Worm (Caenorhabditis elegans) whole organism, L1 larva: ENCODE data around the gene F13D12.5.

Experiments
- ama-1 ChIP-seq: fragments of 150-350 bp; optimal IDR thresholded peaks from 2 replicates; lab custom pipeline; 2014
- ceh-8 ChIP-seq: fragments of 200-800 bp; sonication (Bioruptor generic); optimal IDR thresholded peaks from 2 replicates; lab custom pipeline; 2018; ENCODE audit warnings: mild to moderate bottlenecking, missing genetic modification characterization, moderate library complexity, missing compliant biosample characterization
- jun-1 ChIP-seq: fragments of 150-350 bp; optimal IDR thresholded peaks from 2 replicates; lab custom pipeline; 2014; ENCODE audit warnings: missing biosample characterization, missing genetic modification reagents, missing genetic modification characterization
- lin-13 ChIP-seq: fragments of 150-350 bp; optimal IDR thresholded peaks from 2 replicates; lab custom pipeline; 2014; ENCODE audit warnings: missing biosample characterization, missing genetic modification reagents, missing genetic modification characterization
- lsy-2 ChIP-seq, 2 experiments: fragments of 150-350 bp; optimal IDR thresholded peaks; 2 replicates each; lab custom pipeline; 2014; ENCODE audit warnings: missing biosample characterization in 2 of 2, missing genetic modification characterization in 2 of 2
- mab-9 ChIP-seq: fragments of 200-800 bp; sonication (Bioruptor generic); IDR thresholded peaks from 2 replicates; pipeline ENCODE4 v1.3.6; 2022; ENCODE audit warnings: missing genetic modification reagents, missing genetic modification characterization, missing compliant biosample characterization
- mep-1 ChIP-seq: fragments of 150-350 bp; optimal IDR thresholded peaks from 2 replicates; lab custom pipeline; 2014; ENCODE audit warnings: missing biosample characterization, missing genetic modification characterization
- nhr-77 ChIP-seq: fragments of 150-350 bp; optimal IDR thresholded peaks from 2 replicates; lab custom pipeline; 2014; ENCODE audit warnings: missing biosample characterization, missing genetic modification characterization
- sptf-1 ChIP-seq: fragments of 150-350 bp; optimal IDR thresholded peaks from 2 replicates; lab custom pipeline; 2014; ENCODE audit warnings: missing biosample characterization, missing genetic modification characterization
- unc-86 ChIP-seq: sonication (generic microtip); optimal IDR thresholded peaks from 2 replicates; lab custom pipeline; 2016; ENCODE audit warnings: missing genetic modification characterization, missing compliant biosample characterization
- ztf-4 ChIP-seq: fragments of 150-350 bp; optimal IDR thresholded peaks from 2 replicates; lab custom pipeline; 2014; ENCODE audit warnings: missing biosample characterization, missing genetic modification characterization

DNA sequence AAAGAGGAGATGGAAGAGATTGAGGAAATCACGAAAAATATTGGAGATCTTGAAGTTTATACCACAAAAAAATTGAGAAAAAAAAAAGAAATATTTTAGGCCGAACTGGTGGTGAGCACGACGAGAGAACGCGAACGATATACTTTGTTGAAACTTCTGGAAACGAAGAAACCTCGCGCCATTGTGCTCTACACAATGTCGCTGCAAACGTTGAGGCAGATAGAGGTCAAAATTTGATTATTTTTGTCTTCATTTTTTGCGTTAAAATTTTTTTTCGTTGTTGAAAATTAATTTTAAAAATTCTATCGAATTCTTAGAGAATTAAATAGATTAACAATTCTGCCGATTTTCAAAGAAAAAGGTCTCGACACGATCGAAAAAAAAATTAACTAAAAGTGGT lies 26.0 kb upstream of the F13D12.5 start:
- TF ChIP-seq unc-86 (tag; lab: Kevin White, UChicago) (no peak), ceh-8 (GFP tag; lab: Kevin White, UChicago) (no peak), sptf-1 (tag; lab: Kevin White, UChicago) (no peak), nhr-77 (tag; lab: Kevin White, UChicago) (no peak), ama-1 (no peak), lin-13 (GFP tag; lab: Kevin White, UChicago) (no peak), ztf-4 (tag; lab: Kevin White, UChicago) (no peak), mep-1 (tag; lab: Kevin White, UChicago) (no peak), jun-1 (tag; lab: Kevin White, UChicago) (no peak), mab-9 (GFP tag; lab: Robert Waterston, UW) (no peak), lsy-2 (tag; optimal IDR thresholded peaks at IDR 0.05; lab: Kevin White, UChicago) (no peak)
